Fruit fly (Drosophila melanogaster): ENCODE measurements around the gene CG12990.
A peak's percentile ranks its signal among the peaks of the same experiment; 100 is the strongest.

The CG12990 gene

DNA sequence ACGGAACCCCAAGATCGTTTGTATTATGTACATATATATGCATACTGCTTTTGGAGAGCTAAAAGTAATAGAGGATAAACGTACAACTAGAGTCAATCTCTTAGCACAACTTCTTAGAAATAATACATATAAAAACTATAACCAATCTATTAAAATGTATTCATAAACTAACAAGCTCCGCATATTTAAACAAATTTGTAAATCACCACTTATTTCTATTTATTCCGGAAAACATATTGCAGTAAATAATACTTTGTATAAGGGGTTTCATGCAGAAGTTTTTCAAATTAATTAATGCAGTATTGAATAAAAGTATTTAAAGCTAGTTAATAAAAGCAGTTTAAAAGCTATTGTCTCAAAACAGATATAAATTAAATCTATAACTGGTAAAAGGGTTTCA is 40.8 kb upstream of the CG12990 start:
- no peak for TF ChIP-seq HLH106 (tag; optimal IDR thresholded peaks at IDR 0.05)
- no peak for TF ChIP-seq Jra (GFP tag; optimal IDR thresholded peaks at IDR 0.05)
- TF ChIP-seq lola (GFP tag; optimal IDR thresholded peaks at IDR 0.05): no peak
- no peak for TF ChIP-seq h (GFP tag; optimal IDR thresholded peaks at IDR 0.05)
- no peak for TF ChIP-seq psq (GFP tag; optimal IDR thresholded peaks at IDR 0.05)
- TF ChIP-seq sv (GFP tag; optimal IDR thresholded peaks at IDR 0.05): no peak
- no peak for TF ChIP-seq brk (GFP tag; optimal IDR thresholded peaks at IDR 0.05)
- TF ChIP-seq Abd-B (GFP tag; optimal IDR thresholded peaks at IDR 0.05): no peak
- TF ChIP-seq N (GFP tag; optimal IDR thresholded peaks at IDR 0.05): no peak
- no peak for TF ChIP-seq tai (GFP tag; optimal IDR thresholded peaks at IDR 0.05)
- no peak for TF ChIP-seq Hr83 (GFP tag; optimal IDR thresholded peaks at IDR 0.05; ENCODE audit: poor library complexity, severe bottlenecking)
- TF ChIP-seq jim (GFP tag; optimal IDR thresholded peaks at IDR 0.05): no peak

DNA sequence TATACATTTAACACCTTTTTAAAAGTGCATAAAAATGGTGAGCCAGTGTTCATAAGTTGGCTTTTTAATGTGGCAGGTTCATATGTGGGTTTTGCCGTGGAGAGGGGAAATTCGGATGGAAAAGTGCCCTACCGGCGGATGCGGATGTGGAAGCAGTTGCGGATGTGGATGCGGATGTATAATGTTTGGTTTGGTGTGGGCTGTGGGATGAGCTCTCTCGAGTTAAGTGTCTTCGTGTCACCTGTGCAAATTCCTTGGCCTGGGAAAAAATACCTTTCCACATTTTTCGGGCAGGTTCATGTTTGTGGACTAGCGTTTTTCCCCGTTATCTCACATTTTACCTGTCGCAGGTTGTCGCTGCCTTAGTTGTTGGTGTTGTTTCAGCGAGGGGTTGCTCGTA is 40.2 kb upstream of the CG12990 start:
- TF ChIP-seq Rel (GFP tag; optimal IDR thresholded peaks at IDR 0.05) (no peak), Rel (tag; optimal IDR thresholded peaks at IDR 0.05) (no peak), CG9705 (GFP tag; optimal IDR thresholded peaks at IDR 0.05) (no peak), Dfd (GFP tag; optimal IDR thresholded peaks at IDR 0.05) (no peak), foxo (GFP tag; optimal IDR thresholded peaks at IDR 0.05) (no peak), Hnf4 (GFP tag; optimal IDR thresholded peaks at IDR 0.05) (no peak), jim (GFP tag; optimal IDR thresholded peaks at IDR 0.05) (no peak), woc (GFP tag; optimal IDR thresholded peaks at IDR 0.05) (no peak), sv (GFP tag; optimal IDR thresholded peaks at IDR 0.05) (no peak), br (GFP tag; optimal IDR thresholded peaks at IDR 0.05) (no peak), N (GFP tag; optimal IDR thresholded peaks at IDR 0.05) (no peak), fru (GFP tag; optimal IDR thresholded peaks at IDR 0.05) (no peak), dmrt93B (GFP tag; optimal IDR thresholded peaks at IDR 0.05) (no peak), lola (GFP tag; optimal IDR thresholded peaks at IDR 0.05) (no peak), dl (GFP tag; optimal IDR thresholded peaks at IDR 0.05; ENCODE audit: insufficient read depth in 1 of 2, partially characterized antibody in 2 of 2) (no peak), psq (GFP tag; optimal IDR thresholded peaks at IDR 0.05) (no peak), CG32264 (GFP tag; optimal IDR thresholded peaks at IDR 0.05) (no peak), Dif (GFP tag; optimal IDR thresholded peaks at IDR 0.05; ENCODE audit: partially characterized antibody) (no peak), tai (GFP tag; optimal IDR thresholded peaks at IDR 0.05) (no peak), usp (GFP tag; optimal IDR thresholded peaks at IDR 0.05) (no peak)

DNA sequence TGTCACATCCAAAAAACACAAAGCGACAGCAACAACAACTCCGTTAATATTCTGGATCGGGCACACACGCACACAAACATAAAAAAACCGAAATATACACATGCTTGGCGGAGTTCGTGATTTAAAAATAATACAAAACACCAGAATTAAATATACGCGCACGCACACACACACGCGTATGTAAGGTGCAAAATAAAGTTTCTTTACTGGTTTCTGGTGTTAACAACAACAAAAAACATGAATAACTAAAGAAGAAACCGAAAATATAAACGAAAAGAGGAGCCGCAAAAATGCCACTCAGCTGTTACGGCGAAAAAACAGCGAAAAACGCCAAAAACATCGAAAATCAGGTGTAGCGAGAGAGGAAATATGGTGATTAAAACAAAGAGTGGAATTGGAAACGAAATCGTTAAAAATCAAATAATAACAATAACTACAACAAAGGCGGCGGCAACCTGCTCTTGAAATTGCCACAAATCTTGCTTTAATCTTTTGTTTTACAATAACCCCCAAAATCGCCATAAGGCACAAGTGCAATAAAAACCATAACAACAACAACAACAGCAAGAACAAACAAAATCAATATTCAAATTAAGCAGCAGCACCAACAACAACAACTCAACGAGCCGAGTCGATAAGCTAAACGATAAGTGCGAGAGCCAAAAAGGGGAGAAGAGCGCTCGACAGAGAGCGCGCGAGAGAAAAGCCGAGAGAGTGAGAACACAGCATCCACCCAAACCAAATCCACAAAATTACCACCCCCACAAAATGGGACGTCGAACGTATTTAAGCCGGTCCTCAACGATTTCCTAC is 38.8 kb upstream of the CG12990 start:
- peak; percentile 79 for TF ChIP-seq Dif (GFP tag; optimal IDR thresholded peaks at IDR 0.05; ENCODE audit: partially characterized antibody)
- TF ChIP-seq dmrt93B (GFP tag; optimal IDR thresholded peaks at IDR 0.05): no peak
- TF ChIP-seq dl (GFP tag; optimal IDR thresholded peaks at IDR 0.05; ENCODE audit: insufficient read depth in 1 of 2, partially characterized antibody in 2 of 2): peak; percentile 24 to 73
- TF ChIP-seq Rel (GFP tag; optimal IDR thresholded peaks at IDR 0.05): no peak
- TF ChIP-seq Rel (tag; optimal IDR thresholded peaks at IDR 0.05): peak; percentile 65
- TF ChIP-seq brk (GFP tag; optimal IDR thresholded peaks at IDR 0.05): no peak
- no peak for TF ChIP-seq N (GFP tag; optimal IDR thresholded peaks at IDR 0.05)
- TF ChIP-seq psq (GFP tag; optimal IDR thresholded peaks at IDR 0.05): peak; percentile 55
- TF ChIP-seq usp (GFP tag; optimal IDR thresholded peaks at IDR 0.05): no peak
- TF ChIP-seq tai (GFP tag; optimal IDR thresholded peaks at IDR 0.05): no peak
- no peak for TF ChIP-seq sage (GFP tag; optimal IDR thresholded peaks at IDR 0.05)

DNA sequence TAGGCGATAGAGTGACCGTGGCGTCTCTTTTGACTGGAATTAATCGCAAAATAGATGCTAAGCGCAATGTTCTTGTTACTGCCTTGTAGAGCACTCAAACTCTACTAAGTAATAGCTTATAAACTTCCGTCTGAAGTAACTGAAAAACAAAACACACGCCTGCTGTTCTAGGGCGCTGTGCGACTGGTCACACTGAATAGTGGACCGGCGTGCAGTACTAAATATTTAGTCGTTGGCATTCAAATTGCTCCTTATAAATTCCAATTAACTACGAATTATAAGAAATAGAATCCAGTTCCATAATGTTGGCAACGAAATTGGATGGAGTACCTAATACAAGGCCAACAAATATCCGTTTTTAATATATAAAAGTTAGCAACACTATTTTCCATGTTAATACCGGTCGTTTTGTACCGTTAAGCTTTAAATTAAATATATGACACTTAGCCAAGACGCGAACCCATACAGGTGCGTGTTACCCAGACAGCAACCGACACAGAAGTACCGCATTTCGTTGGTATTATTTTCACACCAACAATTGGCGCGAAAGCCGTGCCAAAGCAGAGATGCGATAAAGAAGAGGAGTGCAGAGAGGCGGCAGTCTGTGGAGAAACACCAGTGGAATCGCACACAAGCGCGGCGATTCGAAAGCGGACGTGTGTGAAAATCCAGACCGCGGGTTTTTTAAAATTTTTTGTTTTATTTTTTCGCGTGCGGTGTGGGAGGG is 38.0 kb upstream of the CG12990 start, which contains the start of the genes CG8173 and raskol:
Gene CG8173, minus strand, starts transcription at position 108 of the 727 bp plus-strand sequence.
Gene raskol, plus strand, starts transcription at position 599 of the 727 bp plus-strand sequence.
- TF ChIP-seq N (GFP tag; optimal IDR thresholded peaks at IDR 0.05) (no peak), Hr78 (GFP tag; optimal IDR thresholded peaks at IDR 0.05) (no peak), Dif (GFP tag; optimal IDR thresholded peaks at IDR 0.05; ENCODE audit: partially characterized antibody) (peak; percentile 67), ey (GFP tag; optimal IDR thresholded peaks at IDR 0.05) (no peak), Vsx2 (GFP tag; optimal IDR thresholded peaks at IDR 0.05; ENCODE audit: partially characterized antibody) (no peak), lola (GFP tag; optimal IDR thresholded peaks at IDR 0.05) (no peak), usp (GFP tag; optimal IDR thresholded peaks at IDR 0.05) (no peak), sage (GFP tag; optimal IDR thresholded peaks at IDR 0.05) (no peak), Dfd (GFP tag; optimal IDR thresholded peaks at IDR 0.05) (no peak), dmrt93B (GFP tag; optimal IDR thresholded peaks at IDR 0.05) (no peak), HLH106 (tag; optimal IDR thresholded peaks at IDR 0.05) (no peak), Myc (optimal IDR thresholded peaks at IDR 0.05) (peak; percentile 54), dsf (GFP tag; optimal IDR thresholded peaks at IDR 0.05; ENCODE audit: borderline replicate concordance) (no peak), Rel (GFP tag; optimal IDR thresholded peaks at IDR 0.05) (no peak), Rel (tag; optimal IDR thresholded peaks at IDR 0.05) (peak; percentile 53), Mio (GFP tag; optimal IDR thresholded peaks at IDR 0.05) (no peak), fru (GFP tag; optimal IDR thresholded peaks at IDR 0.05) (no peak), rgr (GFP tag; optimal IDR thresholded peaks at IDR 0.05) (peak; percentile 14), Sp1 (GFP tag; optimal IDR thresholded peaks at IDR 0.05) (peak; percentile 44), br (GFP tag; optimal IDR thresholded peaks at IDR 0.05) (no peak), GATAd (GFP tag; optimal IDR thresholded peaks at IDR 0.05) (no peak), pan (optimal IDR thresholded peaks at IDR 0.05) (no peak), sv (GFP tag; optimal IDR thresholded peaks at IDR 0.05) (no peak), CG9705 (GFP tag; optimal IDR thresholded peaks at IDR 0.05) (no peak), OdsH (GFP tag; optimal IDR thresholded peaks at IDR 0.05) (no peak), dl (GFP tag; optimal IDR thresholded peaks at IDR 0.05; ENCODE audit: insufficient read depth in 1 of 2, partially characterized antibody in 2 of 2) (peak in 1 of 2 experiments; percentile 19), foxo (GFP tag; optimal IDR thresholded peaks at IDR 0.05) (no peak), jim (GFP tag; optimal IDR thresholded peaks at IDR 0.05) (peak; percentile 83), Hr83 (GFP tag; optimal IDR thresholded peaks at IDR 0.05; ENCODE audit: poor library complexity, severe bottlenecking) (peak; percentile 11)
